Worm (Caenorhabditis elegans): ENCODE results near the gene sre-43.

Gene sre-43

ce11 chrII:14016865-14017264, 48.0 kb upstream of the sre-43 start, which contains the start of gene cyp-37A1:
Gene cyp-37A1, minus strand, starts transcription at chrII:14016965.
- TF ChIP-seq snpc-4 (tag; optimal IDR thresholded peaks at IDR 0.05) (no peak), gmeb-1 (tag; optimal IDR thresholded peaks at IDR 0.05) (no peak), dmd-4 (tag; optimal IDR thresholded peaks at IDR 0.05) (no peak), nhr-11 (tag; optimal IDR thresholded peaks at IDR 0.05) (no peak), nhr-12 (tag; optimal IDR thresholded peaks at IDR 0.05) (no peak), mab-5 (tag; optimal IDR thresholded peaks at IDR 0.05) (no peak), sem-4 (tag; optimal IDR thresholded peaks at IDR 0.05) (no peak), nhr-77 (tag; optimal IDR thresholded peaks at IDR 0.05) (no peak), unc-39 (tag; optimal IDR thresholded peaks at IDR 0.05) (no peak), alr-1 (tag; optimal IDR thresholded peaks at IDR 0.05) (no peak), lsy-2 (tag; optimal IDR thresholded peaks at IDR 0.05) (no peak), ceh-16 (tag; optimal IDR thresholded peaks at IDR 0.05) (no peak), fos-1 (tag; optimal IDR thresholded peaks at IDR 0.05) (no peak), unc-62 (GFP tag; optimal IDR thresholded peaks at IDR 0.05) (no peak), elt-3 (tag; optimal IDR thresholded peaks at IDR 0.05) (no peak), zag-1 (tag; optimal IDR thresholded peaks at IDR 0.05) (no peak), mbf-1 (tag; optimal IDR thresholded peaks at IDR 0.05) (no peak), unc-55 (GFP tag; optimal IDR thresholded peaks at IDR 0.05) (no peak), ama-1 (optimal IDR thresholded peaks at IDR 0.05) (no peak)

DNA sequence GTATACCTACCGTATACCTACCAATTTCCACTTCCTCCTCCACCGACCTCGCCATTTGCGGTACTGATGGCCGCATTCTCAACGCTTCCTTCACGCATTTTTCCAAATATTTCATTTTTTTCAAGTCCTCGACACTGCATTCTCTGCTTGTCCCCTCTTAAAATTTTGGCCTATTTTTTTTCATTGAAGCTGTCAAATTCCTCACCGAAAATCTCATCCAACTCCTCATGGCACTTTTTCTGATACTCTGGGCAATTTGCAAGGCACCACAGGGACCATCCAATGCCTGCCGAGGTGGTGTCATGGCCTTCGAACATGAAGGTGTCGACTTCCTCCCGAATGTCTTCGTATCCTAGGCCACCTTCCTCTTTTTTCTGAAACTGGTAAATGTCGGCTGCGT, 45.8 kb upstream of the sre-43 start:
- TF ChIP-seq zag-1 (tag; optimal IDR thresholded peaks at IDR 0.05): no peak
- no peak for TF ChIP-seq nhr-21 (tag; optimal IDR thresholded peaks at IDR 0.05)
- no peak for TF ChIP-seq ZK546.5 (tag; optimal IDR thresholded peaks at IDR 0.05)
- TF ChIP-seq elt-1 (tag; optimal IDR thresholded peaks at IDR 0.05): no peak
- no peak for TF ChIP-seq ceh-82 (tag; optimal IDR thresholded peaks at IDR 0.05)
- TF ChIP-seq mab-5 (tag; optimal IDR thresholded peaks at IDR 0.05): no peak
- TF ChIP-seq blmp-1 (tag; optimal IDR thresholded peaks at IDR 0.05; ENCODE audit: insufficient read depth): no peak
- TF ChIP-seq nhr-12 (tag; optimal IDR thresholded peaks at IDR 0.05): no peak
- no peak for TF ChIP-seq ztf-4 (tag; optimal IDR thresholded peaks at IDR 0.05)
- TF ChIP-seq lin-11 (tag; optimal IDR thresholded peaks at IDR 0.05): no peak
- TF ChIP-seq skn-1 (tag; optimal IDR thresholded peaks at IDR 0.05): no peak

ce11 chrII:14010656-14011376, 41.9 kb upstream of the sre-43 start, which contains the start of gene F01D5.8:
Gene F01D5.8, plus strand, starts transcription at chrII:14010706.
- TF ChIP-seq lin-13 (GFP tag; optimal IDR thresholded peaks at IDR 0.05): no peak
- peak; percentile 75 for TF ChIP-seq fos-1 (tag; optimal IDR thresholded peaks at IDR 0.05)
- TF ChIP-seq snpc-4 (tag; optimal IDR thresholded peaks at IDR 0.05): peak; percentile 47

DNA sequence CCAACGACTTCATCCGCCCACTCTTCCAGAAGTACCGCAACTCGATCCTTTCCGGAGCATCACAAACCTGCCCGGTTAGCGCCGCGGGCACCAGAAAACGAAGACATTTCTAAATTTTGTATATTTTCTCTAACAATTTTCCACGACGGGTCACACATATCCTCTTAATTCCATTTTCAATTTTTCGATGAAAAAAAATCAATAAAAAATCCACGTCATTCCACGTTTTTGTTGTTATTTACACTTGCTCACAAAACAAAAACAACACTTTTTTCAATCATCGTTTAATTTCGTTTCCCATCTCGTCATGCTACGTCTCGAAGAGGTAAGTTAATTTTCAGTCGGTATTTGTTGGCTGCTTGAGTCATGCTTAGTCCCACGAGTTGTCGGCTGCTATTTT, 39.5 kb upstream of the sre-43 start, which contains the start of gene F01D5.7:
Gene F01D5.7 (plus strand): TSS at position 301 of the 400 bp plus-strand sequence.
- TF ChIP-seq nhr-77 (tag; optimal IDR thresholded peaks at IDR 0.05) (no peak), zag-1 (tag; optimal IDR thresholded peaks at IDR 0.05) (no peak), lin-11 (tag; optimal IDR thresholded peaks at IDR 0.05) (no peak), gmeb-1 (tag; optimal IDR thresholded peaks at IDR 0.05) (no peak), nhr-25 (tag; optimal IDR thresholded peaks at IDR 0.05) (no peak), nhr-12 (tag; optimal IDR thresholded peaks at IDR 0.05) (no peak), ztf-1 (GFP tag; conservative IDR thresholded peaks at IDR 0.05) (no peak), fos-1 (tag; optimal IDR thresholded peaks at IDR 0.05) (no peak), C34F6.9 (tag; optimal IDR thresholded peaks at IDR 0.05) (no peak), lin-39 (tag; optimal IDR thresholded peaks at IDR 0.05) (no peak), ceh-82 (tag; optimal IDR thresholded peaks at IDR 0.05) (no peak), ztf-4 (tag; optimal IDR thresholded peaks at IDR 0.05) (no peak), sma-3 (GFP tag; optimal IDR thresholded peaks at IDR 0.05) (no peak), mab-5 (tag; optimal IDR thresholded peaks at IDR 0.05) (no peak), mbf-1 (tag; optimal IDR thresholded peaks at IDR 0.05) (no peak), elt-1 (tag; optimal IDR thresholded peaks at IDR 0.05) (no peak), dmd-4 (tag; optimal IDR thresholded peaks at IDR 0.05) (no peak)

DNA sequence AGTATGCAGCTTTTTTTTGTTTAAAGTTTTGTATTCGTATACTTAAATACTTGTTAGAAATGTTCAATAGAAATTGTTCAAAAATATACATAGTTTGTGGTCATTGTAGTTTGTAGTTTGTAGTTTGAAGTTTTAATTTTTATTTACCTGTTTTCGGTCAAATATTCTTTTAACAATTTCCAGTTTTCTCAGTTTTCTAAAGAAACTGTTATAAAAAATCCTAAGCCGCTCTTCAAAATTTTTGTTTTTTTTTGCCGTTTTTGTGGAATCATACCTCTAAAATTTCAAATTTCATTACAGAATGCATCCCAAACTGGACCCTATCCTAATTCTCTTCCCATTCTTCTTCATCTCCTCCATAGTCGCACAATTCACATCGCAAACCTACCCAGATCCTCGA, 37.3 kb upstream of the sre-43 start, which contains the start of gene F01D5.6:
Gene F01D5.6 (plus strand): TSS at position 301 of the 400 bp plus-strand sequence.
- TF ChIP-seq skn-1 (tag; optimal IDR thresholded peaks at IDR 0.05): no peak
- TF ChIP-seq mbf-1 (tag; optimal IDR thresholded peaks at IDR 0.05): no peak
- TF ChIP-seq elt-3 (tag; optimal IDR thresholded peaks at IDR 0.05): no peak
- no peak for TF ChIP-seq nhr-12 (tag; optimal IDR thresholded peaks at IDR 0.05)
- TF ChIP-seq peb-1 (tag; optimal IDR thresholded peaks at IDR 0.05): no peak
- no peak for TF ChIP-seq crh-2 (tag; optimal IDR thresholded peaks at IDR 0.05)
- TF ChIP-seq nhr-11 (tag; optimal IDR thresholded peaks at IDR 0.05): no peak
- TF ChIP-seq gmeb-1 (tag; optimal IDR thresholded peaks at IDR 0.05): no peak
- TF ChIP-seq lsy-2 (tag; optimal IDR thresholded peaks at IDR 0.05): no peak
- no peak for TF ChIP-seq F13H6.1 (tag; optimal IDR thresholded peaks at IDR 0.05)
- TF ChIP-seq nhr-77 (tag; optimal IDR thresholded peaks at IDR 0.05): no peak
- TF ChIP-seq nhr-129 (tag; optimal IDR thresholded peaks at IDR 0.05): no peak
- TF ChIP-seq zag-1 (tag; optimal IDR thresholded peaks at IDR 0.05): no peak
- no peak for TF ChIP-seq unc-39 (tag; optimal IDR thresholded peaks at IDR 0.05)
- no peak for TF ChIP-seq nhr-10 (tag; optimal IDR thresholded peaks at IDR 0.05)
- no peak for TF ChIP-seq sem-4 (tag; optimal IDR thresholded peaks at IDR 0.05)
- no peak for TF ChIP-seq nhr-237 (tag; optimal IDR thresholded peaks at IDR 0.05)
- no peak for TF ChIP-seq lin-11 (tag; optimal IDR thresholded peaks at IDR 0.05)
